Fruit fly (Drosophila melanogaster): Measurements from ENCODE around the gene CG32706.
A peak's percentile ranks its signal among the peaks of the same experiment; 100 is the strongest.

The CG32706 gene

dm6 chrX:9108387-9108786, 21.5 kb downstream of the CG32706 start, which contains the start of gene AP-1gamma:
Gene AP-1gamma, plus strand, starts transcription at chrX:9108691.
- TF ChIP-seq cyc (GFP tag; optimal IDR thresholded peaks at IDR 0.05) (no peak), vri (GFP tag; optimal IDR thresholded peaks at IDR 0.05) (peak; percentile 22), eg (GFP tag; IDR thresholded peaks at IDR 0.05) (no peak), Sox15 (GFP tag; optimal IDR thresholded peaks at IDR 0.05) (no peak), achi (GFP tag; optimal IDR thresholded peaks at IDR 0.05) (no peak), CG6276 (GFP tag; optimal IDR thresholded peaks at IDR 0.05) (no peak), fd85E (GFP tag; optimal IDR thresholded peaks at IDR 0.05) (no peak), CG7368 (GFP tag; optimal IDR thresholded peaks at IDR 0.05) (no peak)

dm6 chrX:9109072-9109844, 22.3 kb downstream of the CG32706 start:
- TF ChIP-seq CG6808 (GFP tag; optimal IDR thresholded peaks at IDR 0.05) (no peak), fd85E (GFP tag; optimal IDR thresholded peaks at IDR 0.05) (no peak), CG6276 (GFP tag; optimal IDR thresholded peaks at IDR 0.05) (no peak), Met (GFP tag; optimal IDR thresholded peaks at IDR 0.05) (peak; percentile 65), Lpt (GFP tag; optimal IDR thresholded peaks at IDR 0.05) (no peak), CG16779 (tag; optimal IDR thresholded peaks at IDR 0.05) (no peak), CG3032 (tag; optimal IDR thresholded peaks at IDR 0.05) (peak; percentile 48), CG32006 (GFP tag; optimal IDR thresholded peaks at IDR 0.05) (peak; percentile 66), eg (GFP tag; IDR thresholded peaks at IDR 0.05) (no peak), CG1621 (tag; optimal IDR thresholded peaks at IDR 0.05) (peak; percentile 16), CG11294 (GFP tag; IDR thresholded peaks at IDR 0.05) (no peak), CG6163 (GFP tag; IDR thresholded peaks at IDR 0.05) (peak; percentile 22; the same call in 1 of the 3 replicates), Smox (GFP tag; optimal IDR thresholded peaks at IDR 0.05) (peak; percentile 66), Sox15 (GFP tag; optimal IDR thresholded peaks at IDR 0.05) (peak; percentile 53), cyc (GFP tag; optimal IDR thresholded peaks at IDR 0.05) (peak; percentile 61), topi (GFP tag; optimal IDR thresholded peaks at IDR 0.05) (peak; percentile 69), Eip78C (GFP tag) (peak; percentile 81), CG10669 (GFP tag; optimal IDR thresholded peaks at IDR 0.05) (peak; percentile 46), fd59A (GFP tag; optimal IDR thresholded peaks at IDR 0.05) (no peak), Hr38 (GFP tag; optimal IDR thresholded peaks at IDR 0.05) (no peak), CG11762 (GFP tag; optimal IDR thresholded peaks at IDR 0.05; ENCODE audit: insufficient read depth) (peak; percentile 39), Eip93F (GFP tag; optimal IDR thresholded peaks at IDR 0.05) (no peak), CG8119 (GFP tag; IDR thresholded peaks at IDR 0.05) (peak; percentile 48; the same call in 2 of the 3 replicates), esn (GFP tag; optimal IDR thresholded peaks at IDR 0.05) (peak; percentile 59), Hr39 (GFP tag; optimal IDR thresholded peaks at IDR 0.05) (peak; percentile 71), CG34406 (GFP tag; optimal IDR thresholded peaks at IDR 0.05) (peak; percentile 21), vri (GFP tag; optimal IDR thresholded peaks at IDR 0.05) (no peak), CG15336 (GFP tag; IDR thresholded peaks at IDR 0.05) (peak; percentile 36; the same call in 1 of the 2 replicates), Sox14 (GFP tag; optimal IDR thresholded peaks at IDR 0.05) (peak; percentile 65), Hr4 (GFP tag; optimal IDR thresholded peaks at IDR 0.05) (no peak), fkh (GFP tag; optimal IDR thresholded peaks at IDR 0.05) (peak; percentile 75), pdm3 (GFP tag; optimal IDR thresholded peaks at IDR 0.05) (peak; percentile 67), svp (GFP tag) (no peak), ss (GFP tag; optimal IDR thresholded peaks at IDR 0.05) (peak in 1 of 2 experiments; percentile 25), CG6854 (GFP tag; optimal IDR thresholded peaks at IDR 0.05) (peak; percentile 19), salr (GFP tag; optimal IDR thresholded peaks at IDR 0.05) (peak; percentile 1 to 46), spab (GFP tag; optimal IDR thresholded peaks at IDR 0.05) (no peak), CG6792 (GFP tag; optimal IDR thresholded peaks at IDR 0.05) (peak; percentile 42), achi (GFP tag; optimal IDR thresholded peaks at IDR 0.05) (peak; percentile 67), dac (GFP tag; optimal IDR thresholded peaks at IDR 0.05) (peak; percentile 9), dsx (GFP tag; optimal IDR thresholded peaks at IDR 0.05; ENCODE audit: poor library complexity, severe bottlenecking) (no peak), CG3919 (GFP tag; optimal IDR thresholded peaks at IDR 0.05) (no peak), Ets96B (tag; optimal IDR thresholded peaks at IDR 0.05) (peak; percentile 23), Sox102F (GFP tag; optimal IDR thresholded peaks at IDR 0.05) (no peak), CG7368 (GFP tag; optimal IDR thresholded peaks at IDR 0.05) (no peak), Ets21C (GFP tag; optimal IDR thresholded peaks at IDR 0.05) (peak; percentile 61), lz (GFP tag; optimal IDR thresholded peaks at IDR 0.05) (peak; percentile 55)

All from whole organism, prepupa.